Worm (Caenorhabditis elegans) whole organism, L1 larva: Measurements from ENCODE around the gene col-12.

Source experiments
- C34B4.2 ChIP-seq: sonication (generic microtip); optimal IDR thresholded peaks from 2 replicates; lab custom pipeline; 2017; ENCODE audit warnings: mild to moderate bottlenecking, missing genetic modification characterization, missing compliant biosample characterization
- alr-1 ChIP-seq: fragments of 200-800 bp; sonication (Bioruptor generic); optimal IDR thresholded peaks from 2 replicates; lab custom pipeline; 2018; ENCODE audit warnings: borderline replicate concordance, mild to moderate bottlenecking, missing genetic modification characterization, missing compliant biosample characterization
- ama-1 ChIP-seq: fragments of 150-350 bp; optimal IDR thresholded peaks from 2 replicates; lab custom pipeline; 2014
- ceh-88 ChIP-seq: fragments of 200-800 bp; sonication (Bioruptor generic); IDR thresholded peaks from 2 replicates; pipeline ENCODE4 v1.3.6; 2022; ENCODE audit warnings: missing genetic modification characterization, missing compliant biosample characterization
- ceh-90 ChIP-seq: sonication (generic microtip); optimal IDR thresholded peaks from 2 replicates; lab custom pipeline; 2016; ENCODE audit warnings: missing genetic modification characterization, missing compliant biosample characterization
- dpl-1 ChIP-seq, 3 experiments: fragments of 150-350 bp in 2 of 3; sonication (generic microtip) in 1 of 3; optimal IDR thresholded peaks; 2 replicates each; lab custom pipeline; 2014 to 2017; ENCODE audit warnings: missing biosample characterization in 3 of 3, missing genetic modification characterization in 3 of 3, missing genetic modification reagents in 3 of 3
- elt-2 ChIP-seq: sonication (generic microtip); optimal IDR thresholded peaks from 2 replicates; lab custom pipeline; 2016; ENCODE audit warnings: missing genetic modification characterization, mild to moderate bottlenecking, inconsistent platforms, missing compliant biosample characterization, missing genetic modification reagents
- fkh-4 ChIP-seq: sonication (generic microtip); optimal IDR thresholded peaks from 2 replicates; lab custom pipeline; 2016; ENCODE audit warnings: missing compliant biosample characterization, missing genetic modification characterization, borderline replicate concordance
- hlh-17 ChIP-seq: fragments of 200-800 bp; sonication (Bioruptor generic); optimal IDR thresholded peaks from 2 replicates; lab custom pipeline; 2018; ENCODE audit warnings: missing genetic modification characterization, mild to moderate bottlenecking, missing compliant biosample characterization, moderate library complexity, borderline replicate concordance
- hlh-4 ChIP-seq: sonication (generic microtip); optimal IDR thresholded peaks from 2 replicates; lab custom pipeline; 2016; ENCODE audit warnings: mild to moderate bottlenecking, missing genetic modification characterization, missing compliant biosample characterization
- hpl-2 ChIP-seq: fragments of 150-350 bp; optimal IDR thresholded peaks from 2 replicates; lab custom pipeline; 2014; ENCODE audit warnings: missing biosample characterization, missing genetic modification reagents, missing genetic modification characterization
- isw-1 ChIP-seq: fragments of 200-800 bp; sonication (Bioruptor generic); IDR thresholded peaks from 2 replicates; pipeline ENCODE4 v1.3.6; 2022; ENCODE audit warnings: missing genetic modification characterization, missing compliant biosample characterization
- lir-3 ChIP-seq: sonication (generic microtip); optimal IDR thresholded peaks from 2 replicates; lab custom pipeline; 2016; ENCODE audit warnings: mild to moderate bottlenecking, missing genetic modification characterization, moderate library complexity, missing compliant biosample characterization; ENCODE audit not compliant: poor library complexity
- mab-9 ChIP-seq: fragments of 200-800 bp; sonication (Bioruptor generic); IDR thresholded peaks from 2 replicates; pipeline ENCODE4 v1.3.6; 2022; ENCODE audit warnings: missing genetic modification reagents, missing genetic modification characterization, missing compliant biosample characterization
- mdl-1 ChIP-seq, 2 experiments: fragments of 150-350 bp; optimal IDR thresholded peaks; 2 replicates each; lab custom pipeline; 2014 to 2017; ENCODE audit warnings: missing biosample characterization in 2 of 2, missing genetic modification characterization in 2 of 2, inconsistent platforms in 1 of 2
- nhr-12 ChIP-seq: sonication (generic microtip); optimal IDR thresholded peaks from 2 replicates; lab custom pipeline; 2017; ENCODE audit warnings: missing biosample characterization, missing genetic modification characterization
- nhr-20 ChIP-seq: sonication (generic microtip); optimal IDR thresholded peaks from 2 replicates; lab custom pipeline; 2016; ENCODE audit warnings: mild to moderate bottlenecking, missing genetic modification characterization, missing compliant biosample characterization
- nhr-237 ChIP-seq: fragments of 150-350 bp; optimal IDR thresholded peaks from 2 replicates; lab custom pipeline; 2014; ENCODE audit warnings: missing biosample characterization, missing genetic modification characterization
- nhr-76 ChIP-seq: sonication (generic microtip); optimal IDR thresholded peaks from 2 replicates; lab custom pipeline; 2017; ENCODE audit warnings: missing biosample characterization, missing genetic modification characterization
- nhr-84 ChIP-seq: sonication (generic microtip); optimal IDR thresholded peaks from 2 replicates; lab custom pipeline; 2017; ENCODE audit warnings: missing biosample characterization, missing genetic modification characterization
- nhr-85 ChIP-seq: sonication (generic microtip); peaks from one replicate; lab custom pipeline; 2016; ENCODE audit warnings: missing genetic modification characterization, inconsistent platforms, missing compliant biosample characterization
- pqm-1 ChIP-seq: sonication (generic microtip); optimal IDR thresholded peaks from 3 replicates; lab custom pipeline; 2017; ENCODE audit warnings: missing biosample characterization, missing genetic modification characterization
- tbx-2 ChIP-seq: sonication (generic microtip); optimal IDR thresholded peaks from 2 replicates; lab custom pipeline; 2016; ENCODE audit warnings: missing genetic modification characterization, missing compliant biosample characterization
- unc-130 ChIP-seq: fragments of 150-350 bp; optimal IDR thresholded peaks from 2 replicates; lab custom pipeline; 2017; ENCODE audit warnings: missing biosample characterization, missing genetic modification characterization, inconsistent platforms
- vab-15 ChIP-seq: sonication (generic microtip); optimal IDR thresholded peaks from 2 replicates; lab custom pipeline; 2017; ENCODE audit warnings: missing genotype, mild to moderate bottlenecking, missing genetic modification characterization, missing compliant biosample characterization
- zip-4 ChIP-seq: fragments of 200-800 bp; sonication (Bioruptor generic); optimal IDR thresholded peaks from 2 replicates; lab custom pipeline; 2018; ENCODE audit warnings: mild to moderate bottlenecking, missing genetic modification characterization, moderate library complexity, missing compliant biosample characterization

The col-12 gene

ce11 chrV:10383950-10384349 lies 41.0 kb downstream of the col-12 start, which contains the start of gene spe-10:
spe-10 (plus strand) TSS chrV:10384250.
- TF ChIP-seq nhr-84 (tag; lab: Kevin White, UChicago): no peak
- no peak for TF ChIP-seq hlh-4 (tag; lab: Kevin White, UChicago)

ce11 chrV:10382142-10382541 lies 42.9 kb downstream of the col-12 start, which contains the start of gene pqn-2:
pqn-2 (plus strand) TSS chrV:10382442.
- TF ChIP-seq ceh-88 (GFP tag; lab: Robert Waterston, UW) (no peak), isw-1 (GFP tag; lab: Robert Waterston, UW) (no peak), nhr-20 (no peak), ama-1 (lab: Kevin White, UChicago) (no peak), nhr-12 (tag; lab: Kevin White, UChicago) (no peak), nhr-237 (tag; lab: Kevin White, UChicago) (no peak), hpl-2 (GFP tag; lab: Kevin White, UChicago) (no peak), nhr-85 (tag; lab: Kevin White, UChicago) (no peak), mdl-1 (tag; optimal IDR thresholded peaks at IDR 0.05; lab: Kevin White, UChicago) (no peak)

ce11 chrV:10381726-10382125 lies 43.3 kb downstream of the col-12 start, which contains the start of gene abu-1:
abu-1 (minus strand) TSS chrV:10381826.
- TF ChIP-seq dpl-1 (GFP tag; optimal IDR thresholded peaks at IDR 0.05; lab: Kevin White, UChicago): no peak
- no peak for TF ChIP-seq isw-1 (GFP tag; lab: Robert Waterston, UW)
- no peak for TF ChIP-seq vab-15 (tag; lab: Kevin White, UChicago)
- no peak for TF ChIP-seq tbx-2 (tag; lab: Kevin White, UChicago)
- TF ChIP-seq unc-130 (tag; lab: Kevin White, UChicago): no peak
- no peak for TF ChIP-seq zip-4 (GFP tag; lab: Kevin White, UChicago)
- TF ChIP-seq nhr-76 (tag; lab: Kevin White, UChicago): no peak

ce11 chrV:10379761-10380160 lies 45.2 kb downstream of the col-12 start:
- no peak for TF ChIP-seq zip-4 (GFP tag; lab: Kevin White, UChicago)
- TF ChIP-seq tbx-2 (tag; lab: Kevin White, UChicago): no peak
- TF ChIP-seq pqm-1 (tag; lab: Kevin White, UChicago): no peak
- no peak for TF ChIP-seq hlh-17 (GFP tag; lab: Kevin White, UChicago)
- TF ChIP-seq ceh-90: no peak
- TF ChIP-seq mab-9 (GFP tag; lab: Robert Waterston, UW): no peak
- no peak for TF ChIP-seq C34B4.2 (tag; lab: Kevin White, UChicago)
- TF ChIP-seq elt-2 (tag; lab: Kevin White, UChicago): no peak
- TF ChIP-seq nhr-20: no peak
- TF ChIP-seq isw-1 (GFP tag; lab: Robert Waterston, UW): no peak

ce11 chrV:10379293-10379692 lies 45.7 kb downstream of the col-12 start, which contains the start of gene AC3.12:
AC3.12 (minus strand) TSS chrV:10379393.
- TF ChIP-seq nhr-85 (tag; lab: Kevin White, UChicago) (peak; percentile 2), lir-3 (tag; lab: Kevin White, UChicago) (no peak), fkh-4 (tag; lab: Kevin White, UChicago) (no peak), alr-1 (tag; lab: Kevin White, UChicago) (no peak)
